Worm (Caenorhabditis elegans): ENCODE data around the gene C01G6.2.

C01G6.2 gene

ce11 chrII:9279016-9279415 is 12.2 kb downstream of the C01G6.2 start:
- TF ChIP-seq B0310.2 (tag; optimal IDR thresholded peaks at IDR 0.05), result no peak
- TF ChIP-seq scrt-1 (GFP tag; IDR thresholded peaks at IDR 0.05), result no peak
- no peak for TF ChIP-seq hmg-4 (GFP tag; optimal IDR thresholded peaks at IDR 0.05)
- TF ChIP-seq pes-1 (GFP tag; IDR thresholded peaks at IDR 0.05), result no peak
- no peak for TF ChIP-seq ceh-36 (tag; optimal IDR thresholded peaks at IDR 0.05)
- no peak for TF ChIP-seq tbx-11 (GFP tag; IDR thresholded peaks at IDR 0.05)
- TF ChIP-seq tbx-37 (GFP tag; conservative IDR thresholded peaks at IDR 0.05), result no peak
- TF ChIP-seq aly-1 (tag; optimal IDR thresholded peaks at IDR 0.05), result no peak
- TF ChIP-seq hmbx-1 (tag; optimal IDR thresholded peaks at IDR 0.05), result no peak

- TF ChIP-seq tbx-37 (GFP tag; conservative IDR thresholded peaks at IDR 0.05) (no peak), hnd-1 (tag; optimal IDR thresholded peaks at IDR 0.05) (no peak), B0310.2 (tag; optimal IDR thresholded peaks at IDR 0.05) (no peak), tra-4 (tag; optimal IDR thresholded peaks at IDR 0.05) (no peak), ceh-13 (GFP tag; optimal IDR thresholded peaks at IDR 0.05) (no peak)
These were observed 13.4 kb downstream of the C01G6.2 start, which contains the start of gene gldi-3 for ce11 chrII:9280048-9280772. Gene gldi-3, minus strand, starts transcription at chrII:9280098.

DNA sequence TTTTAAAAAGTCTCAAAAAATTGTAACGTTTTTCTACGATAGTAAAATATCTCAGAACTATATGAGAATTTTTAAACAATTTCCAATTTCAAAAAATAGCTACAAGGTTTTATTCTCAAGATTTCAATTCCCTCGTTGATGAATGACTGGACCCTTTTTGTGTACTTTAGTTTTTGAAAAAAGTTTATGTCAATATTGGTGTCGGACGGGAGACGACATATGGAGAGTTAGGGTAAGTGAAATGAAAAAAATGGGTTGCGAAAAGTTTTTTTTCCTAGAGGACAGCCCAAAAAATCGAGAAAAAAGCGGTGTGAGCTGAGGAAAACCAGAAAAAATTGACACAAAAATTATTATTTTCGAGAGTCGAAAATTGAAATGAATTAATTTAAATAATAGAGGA is 14.0 kb downstream of the C01G6.2 start:
- no peak for TF ChIP-seq hmg-4 (GFP tag; optimal IDR thresholded peaks at IDR 0.05)
- TF ChIP-seq B0310.2 (tag; optimal IDR thresholded peaks at IDR 0.05), result no peak
- TF ChIP-seq ceh-36 (tag; optimal IDR thresholded peaks at IDR 0.05), result no peak
- no peak for TF ChIP-seq F13C5.2 (tag; optimal IDR thresholded peaks at IDR 0.05)
- TF ChIP-seq hmbx-1 (tag; optimal IDR thresholded peaks at IDR 0.05), result no peak
- TF ChIP-seq tbx-37 (GFP tag; conservative IDR thresholded peaks at IDR 0.05), result no peak
- no peak for TF ChIP-seq tbx-11 (GFP tag; IDR thresholded peaks at IDR 0.05)

- TF ChIP-seq hmbx-1 (tag; optimal IDR thresholded peaks at IDR 0.05) (no peak), ceh-36 (tag; optimal IDR thresholded peaks at IDR 0.05) (no peak), hnd-1 (tag; optimal IDR thresholded peaks at IDR 0.05) (no peak), ets-7 (tag; optimal IDR thresholded peaks at IDR 0.05) (no peak), tbx-11 (GFP tag; IDR thresholded peaks at IDR 0.05) (no peak), hmg-4 (GFP tag; optimal IDR thresholded peaks at IDR 0.05) (no peak), sea-1 (GFP tag; conservative IDR thresholded peaks at IDR 0.05) (no peak), tbx-37 (GFP tag; conservative IDR thresholded peaks at IDR 0.05) (no peak)
These were observed 14.7 kb downstream of the C01G6.2 start for ce11 chrII:9281595-9281994.

ce11 chrII:9282065-9282464 is 15.2 kb downstream of the C01G6.2 start:
- TF ChIP-seq tbx-37 (GFP tag; conservative IDR thresholded peaks at IDR 0.05) (no peak), B0310.2 (tag; optimal IDR thresholded peaks at IDR 0.05) (no peak), hmbx-1 (tag; optimal IDR thresholded peaks at IDR 0.05) (no peak), aly-1 (tag; optimal IDR thresholded peaks at IDR 0.05) (no peak), ceh-13 (GFP tag; optimal IDR thresholded peaks at IDR 0.05) (no peak), ceh-36 (tag; optimal IDR thresholded peaks at IDR 0.05) (no peak), hmg-4 (GFP tag; optimal IDR thresholded peaks at IDR 0.05) (no peak), ama-1 (optimal IDR thresholded peaks at IDR 0.05) (no peak), pes-1 (GFP tag; IDR thresholded peaks at IDR 0.05) (no peak), hnd-1 (tag; optimal IDR thresholded peaks at IDR 0.05) (no peak), sea-1 (GFP tag; conservative IDR thresholded peaks at IDR 0.05) (no peak)

DNA sequence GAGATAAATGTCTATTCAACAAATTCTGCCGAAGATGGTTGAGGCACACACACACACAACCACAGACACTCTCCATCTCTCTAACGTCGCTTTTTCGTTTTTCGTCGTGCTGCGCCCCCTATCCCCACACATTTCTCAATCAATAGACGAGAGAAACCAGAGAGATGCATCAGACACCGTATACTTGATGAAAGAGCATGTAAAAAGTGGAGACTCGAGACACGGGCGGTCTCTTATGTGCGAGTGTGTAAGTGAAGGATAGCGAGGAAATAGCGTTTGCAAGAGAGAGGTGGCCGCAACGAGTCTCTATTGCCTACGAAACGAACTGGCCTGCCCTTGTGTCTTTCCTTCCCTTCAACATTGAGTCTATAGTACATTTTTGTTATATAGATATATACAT is 15.9 kb downstream of the C01G6.2 start:
- peak; percentile 90 for TF ChIP-seq hmg-4 (GFP tag; optimal IDR thresholded peaks at IDR 0.05)
- TF ChIP-seq hnd-1 (tag; optimal IDR thresholded peaks at IDR 0.05), result no peak
- no peak for TF ChIP-seq aly-1 (tag; optimal IDR thresholded peaks at IDR 0.05)
- TF ChIP-seq sea-1 (GFP tag; conservative IDR thresholded peaks at IDR 0.05), result 0 out of 2 replicates have a peak, but pooled peaks have one; percentile 38
- no peak for TF ChIP-seq pes-1 (GFP tag; IDR thresholded peaks at IDR 0.05)
- TF ChIP-seq F13C5.2 (tag; optimal IDR thresholded peaks at IDR 0.05), result peak; percentile 72
- no peak for TF ChIP-seq ets-7 (tag; optimal IDR thresholded peaks at IDR 0.05)

ce11 chrII:9283668-9284357 is 17.0 kb downstream of the C01G6.2 start:
- 0 out of 2 replicates have a peak, but pooled peaks have one; percentile 11 for TF ChIP-seq tbx-11 (GFP tag; IDR thresholded peaks at IDR 0.05)
- TF ChIP-seq scrt-1 (GFP tag; IDR thresholded peaks at IDR 0.05), result no peak

- no peak for TF ChIP-seq ceh-36 (tag; optimal IDR thresholded peaks at IDR 0.05)
- 0 out of 2 replicates have a peak, but pooled peaks have one; percentile 6 for TF ChIP-seq sea-1 (GFP tag; conservative IDR thresholded peaks at IDR 0.05)
- no peak for TF ChIP-seq hnd-1 (tag; optimal IDR thresholded peaks at IDR 0.05)
- TF ChIP-seq ama-1 (optimal IDR thresholded peaks at IDR 0.05), result no peak
- TF ChIP-seq tra-4 (tag; optimal IDR thresholded peaks at IDR 0.05), result no peak
- TF ChIP-seq tbx-11 (GFP tag; IDR thresholded peaks at IDR 0.05), result no peak
- no peak for TF ChIP-seq flt-1 (GFP tag; IDR thresholded peaks at IDR 0.05)
- no peak for TF ChIP-seq ceh-13 (GFP tag; optimal IDR thresholded peaks at IDR 0.05)
- TF ChIP-seq tbx-37 (GFP tag; conservative IDR thresholded peaks at IDR 0.05), result 0 out of 2 replicates have a peak, but pooled peaks have one; percentile 10
- no peak for TF ChIP-seq scrt-1 (GFP tag; IDR thresholded peaks at IDR 0.05)
- no peak for TF ChIP-seq F13C5.2 (tag; optimal IDR thresholded peaks at IDR 0.05)
- TF ChIP-seq ets-7 (tag; optimal IDR thresholded peaks at IDR 0.05), result no peak
These were observed 17.7 kb downstream of the C01G6.2 start for ce11 chrII:9284358-9285170.
